Worm (Caenorhabditis elegans) whole organism, mixed stage, embryonic: ENCODE data around the gene cnc-10.

Experiments used
- M03D4.4 ChIP-seq: sonication (generic microtip); optimal IDR thresholded peaks from 2 replicates; lab custom pipeline; 2017; ENCODE audit warnings: mild to moderate bottlenecking, missing genetic modification characterization, missing compliant biosample characterization
- blmp-1 ChIP-seq: fragments of 150-350 bp; optimal IDR thresholded peaks from 2 replicates; lab custom pipeline; 2014; ENCODE audit warnings: missing biosample characterization, missing genetic modification characterization
- ceh-39 ChIP-seq: fragments of 150-350 bp; optimal IDR thresholded peaks from 2 replicates; lab custom pipeline; 2014; ENCODE audit warnings: missing biosample characterization, missing genetic modification characterization
- ceh-83 ChIP-seq: fragments of 200-800 bp; sonication (Bioruptor generic); optimal IDR thresholded peaks from 2 replicates; lab custom pipeline; 2018; ENCODE audit warnings: mild to moderate bottlenecking, missing genetic modification characterization, missing compliant biosample characterization
- cnd-1 ChIP-seq: fragments of 200-800 bp; sonication (Bioruptor generic); optimal IDR thresholded peaks from 2 replicates; lab custom pipeline; 2018; ENCODE audit warnings: mild to moderate bottlenecking, missing genetic modification characterization, missing compliant biosample characterization
- drap-1 ChIP-seq: fragments of 200-800 bp; sonication (Bioruptor generic); optimal IDR thresholded peaks from 3 replicates; lab custom pipeline; 2018; ENCODE audit warnings: mild to moderate bottlenecking, missing genetic modification characterization, missing compliant biosample characterization
- elt-1 ChIP-seq: sonication (generic microtip); optimal IDR thresholded peaks from 2 replicates; lab custom pipeline; 2017; ENCODE audit warnings: missing genetic modification characterization, mild to moderate bottlenecking, missing compliant biosample characterization, antibody characterized with exemption, moderate library complexity, borderline replicate concordance; ENCODE audit not compliant: insufficient read depth
- flh-1 ChIP-seq: fragments of 200-800 bp; sonication (Bioruptor generic); optimal IDR thresholded peaks from 2 replicates; lab custom pipeline; 2018; ENCODE audit warnings: mild to moderate bottlenecking, missing genetic modification characterization, moderate library complexity, missing compliant biosample characterization
- ham-2 ChIP-seq: fragments of 200-800 bp; sonication (Bioruptor generic); optimal IDR thresholded peaks from 2 replicates; lab custom pipeline; 2018; ENCODE audit warnings: mild to moderate bottlenecking, missing genetic modification characterization, missing compliant biosample characterization
- hlh-1 ChIP-seq: fragments of 150-350 bp; optimal IDR thresholded peaks from 2 replicates; lab custom pipeline; 2014; ENCODE audit warnings: missing biosample characterization, missing genetic modification reagents, missing genetic modification characterization
- lin-13 ChIP-seq: fragments of 150-350 bp; optimal IDR thresholded peaks from 2 replicates; lab custom pipeline; 2014; ENCODE audit warnings: missing biosample characterization, missing genetic modification characterization
- lin-32 ChIP-seq: fragments of 200-800 bp; sonication (Bioruptor generic); optimal IDR thresholded peaks from 2 replicates; lab custom pipeline; 2018; ENCODE audit warnings: mild to moderate bottlenecking, missing genetic modification characterization, missing compliant biosample characterization
- lsy-2 ChIP-seq: fragments of 150-350 bp; optimal IDR thresholded peaks from 2 replicates; lab custom pipeline; 2014; ENCODE audit warnings: missing biosample characterization, missing genetic modification characterization
- mab-5 ChIP-seq: fragments of 150-350 bp; optimal IDR thresholded peaks from 2 replicates; lab custom pipeline; 2014; ENCODE audit warnings: missing biosample characterization, missing genetic modification characterization
- mep-1 ChIP-seq: fragments of 150-350 bp; optimal IDR thresholded peaks from 2 replicates; lab custom pipeline; 2017; ENCODE audit warnings: missing biosample characterization, missing genetic modification reagents, missing genetic modification characterization, inconsistent platforms
- mls-2 ChIP-seq: sonication (generic microtip); optimal IDR thresholded peaks from 2 replicates; lab custom pipeline; 2016; ENCODE audit warnings: mild to moderate bottlenecking, missing genetic modification characterization, moderate library complexity, missing compliant biosample characterization
- nhr-12 ChIP-seq: fragments of 150-350 bp; optimal IDR thresholded peaks from 2 replicates; lab custom pipeline; 2014; ENCODE audit warnings: missing biosample characterization, missing genetic modification characterization
- nhr-2 ChIP-seq: fragments of 150-350 bp; optimal IDR thresholded peaks from 2 replicates; lab custom pipeline; 2014; ENCODE audit warnings: missing biosample characterization, missing genetic modification characterization
- nhr-237 ChIP-seq: fragments of 150-350 bp; optimal IDR thresholded peaks from 2 replicates; lab custom pipeline; 2014; ENCODE audit warnings: missing biosample characterization, missing genetic modification characterization
- nhr-76 ChIP-seq: sonication (generic microtip); optimal IDR thresholded peaks from 2 replicates; lab custom pipeline; 2017; ENCODE audit warnings: missing biosample characterization, missing genetic modification characterization
- sem-2 ChIP-seq: fragments of 200-800 bp; sonication (Bioruptor generic); optimal IDR thresholded peaks from 2 replicates; lab custom pipeline; 2018; ENCODE audit warnings: mild to moderate bottlenecking, missing genetic modification characterization, missing compliant biosample characterization
- snpc-4 ChIP-seq: fragments of 150-350 bp; optimal IDR thresholded peaks from 2 replicates; lab custom pipeline; 2014; ENCODE audit warnings: missing biosample characterization, missing genetic modification characterization
- sptf-1 ChIP-seq: sonication (generic microtip); optimal IDR thresholded peaks from 2 replicates; lab custom pipeline; 2017; ENCODE audit warnings: mild to moderate bottlenecking, missing genetic modification characterization, moderate library complexity, missing compliant biosample characterization
- tbx-8 ChIP-seq: fragments of 200-800 bp; sonication (Bioruptor generic); optimal IDR thresholded peaks from 2 replicates; lab custom pipeline; 2018; ENCODE audit warnings: mild to moderate bottlenecking, missing genetic modification characterization, moderate library complexity, missing compliant biosample characterization
- unc-120 ChIP-seq: sonication (generic microtip); optimal IDR thresholded peaks from 2 replicates; lab custom pipeline; 2017; ENCODE audit warnings: missing genetic modification characterization, missing compliant biosample characterization; ENCODE audit not compliant: poor library complexity, severe bottlenecking
- unc-62 ChIP-seq: fragments of 150-350 bp; optimal IDR thresholded peaks from 2 replicates; lab custom pipeline; 2014; ENCODE audit warnings: missing biosample characterization, missing genetic modification reagents, missing genetic modification characterization
- zip-8 ChIP-seq: fragments of 150-350 bp; optimal IDR thresholded peaks from 2 replicates; lab custom pipeline; 2014; ENCODE audit warnings: missing biosample characterization, missing genetic modification characterization
- ztf-11 ChIP-seq: fragments of 150-350 bp; optimal IDR thresholded peaks from 2 replicates; lab custom pipeline; 2014; ENCODE audit warnings: missing biosample characterization, missing genetic modification characterization

Gene cnc-10

DNA sequence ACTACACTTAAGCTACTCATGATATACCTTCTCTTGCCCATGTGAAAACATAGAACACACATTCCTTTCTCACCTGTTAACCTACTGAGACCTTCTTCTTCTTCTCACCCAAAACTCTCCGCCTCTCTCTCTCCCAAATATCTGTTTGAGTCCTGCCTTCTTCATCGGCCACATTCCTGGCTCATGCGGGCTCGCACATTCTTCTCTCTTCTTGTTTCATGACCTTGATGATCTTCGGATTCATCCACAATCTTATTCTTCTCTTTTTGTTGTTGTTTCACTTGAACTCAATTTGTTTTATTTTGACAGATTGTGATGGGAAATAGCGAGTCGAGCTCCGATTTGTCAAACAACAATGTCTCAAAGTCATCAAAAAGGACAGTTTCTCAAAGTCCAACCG lies 11.1 kb upstream of the cnc-10 start, which contains the start of gene T19C4.5:
T19C4.5 (plus strand) TSS at position 308 of the 400 bp plus-strand sequence.
- no peak for TF ChIP-seq snpc-4
- no peak for TF ChIP-seq blmp-1
- no peak for TF ChIP-seq hlh-1 (tag; lab: Kevin White, UChicago)
- TF ChIP-seq lin-13 (tag; lab: Kevin White, UChicago), result no peak
- no peak for TF ChIP-seq tbx-8 (GFP tag; lab: Kevin White, UChicago)
- TF ChIP-seq unc-62 (GFP tag; lab: Kevin White, UChicago), result no peak
- TF ChIP-seq mep-1 (tag; lab: Kevin White, UChicago), result no peak
- TF ChIP-seq mls-2, result no peak
- no peak for TF ChIP-seq elt-1
- no peak for TF ChIP-seq lsy-2
- TF ChIP-seq sptf-1 (tag; lab: Kevin White, UChicago), result no peak
- no peak for TF ChIP-seq nhr-237 (tag; lab: Kevin White, UChicago)
- TF ChIP-seq unc-120 (tag; lab: Kevin White, UChicago), result no peak
- no peak for TF ChIP-seq M03D4.4 (tag; lab: Kevin White, UChicago)
- no peak for TF ChIP-seq nhr-2
- TF ChIP-seq flh-1 (GFP tag; lab: Kevin White, UChicago), result no peak
- TF ChIP-seq zip-8 (tag; lab: Kevin White, UChicago), result no peak

DNA sequence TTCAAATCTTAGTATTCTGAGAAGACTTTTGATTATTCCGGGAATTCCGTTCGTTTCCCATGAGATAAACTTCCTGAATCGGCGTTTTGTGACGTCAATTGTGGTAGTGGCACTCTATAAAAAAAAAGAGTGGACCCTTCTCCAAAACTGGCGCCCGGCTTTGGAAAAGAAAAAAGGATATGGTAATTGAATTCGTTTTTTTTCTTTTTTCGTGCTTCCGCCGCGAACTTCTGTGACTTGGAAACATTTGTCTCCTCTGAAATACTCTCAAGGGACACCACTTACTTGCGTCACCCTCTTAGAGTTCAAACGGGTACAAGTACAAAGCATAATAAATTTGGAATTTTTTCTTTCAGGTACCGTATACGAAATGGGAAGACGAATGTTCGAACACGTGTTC lies 10.4 kb upstream of the cnc-10 start:
- TF ChIP-seq drap-1 (GFP tag; lab: Kevin White, UChicago), result no peak

DNA sequence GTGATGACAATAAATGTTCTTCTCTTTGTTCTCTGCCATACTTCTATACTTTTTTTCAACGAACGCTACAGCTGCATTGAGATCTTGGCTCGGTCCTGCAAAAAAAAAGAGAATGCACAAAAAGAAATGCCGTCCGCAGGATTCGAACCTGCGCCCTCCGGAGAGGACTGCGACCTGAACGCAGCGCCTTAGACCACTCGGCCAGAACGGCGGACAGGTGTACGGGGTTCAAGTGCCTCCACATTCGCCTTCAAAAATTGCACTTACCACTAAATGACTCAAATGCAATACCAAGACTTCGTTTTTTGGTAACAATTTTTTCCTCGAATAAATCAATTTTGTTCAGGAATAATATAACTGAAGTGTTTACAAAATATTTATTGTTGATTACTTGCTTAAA lies 8.4 kb upstream of the cnc-10 start:
- no peak for TF ChIP-seq unc-120 (tag; lab: Kevin White, UChicago)
- TF ChIP-seq ceh-83 (GFP tag; lab: Kevin White, UChicago), result peak; percentile 55

DNA sequence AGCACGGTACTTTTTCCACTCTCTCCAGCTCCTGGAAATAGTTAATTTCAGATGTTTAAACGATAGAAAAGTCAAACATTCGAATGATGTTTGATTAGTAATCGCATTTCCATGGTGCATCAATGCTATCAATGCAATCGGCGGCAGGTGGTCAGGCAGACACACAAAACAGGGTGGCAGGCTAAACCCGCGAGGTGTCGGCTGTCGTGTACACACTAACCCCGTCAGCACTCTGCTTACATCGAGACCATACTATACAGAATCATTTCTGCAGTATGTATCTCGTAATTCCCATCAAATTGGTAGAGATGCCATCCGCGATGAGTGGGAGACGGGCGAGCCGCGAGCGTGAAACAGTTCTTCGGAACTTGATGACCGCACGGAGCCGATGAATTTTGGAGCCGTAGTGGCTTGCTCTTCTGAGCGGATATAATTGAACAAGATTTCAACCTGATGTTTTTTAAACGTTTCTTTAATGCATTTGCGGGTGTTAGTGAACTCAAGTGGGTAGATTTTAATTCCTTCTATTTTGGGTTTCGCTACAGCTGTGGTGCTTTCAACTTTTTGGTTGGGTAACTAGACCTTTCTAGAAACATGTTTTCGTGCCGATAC lies 6.2 kb upstream of the cnc-10 start:
- peak; percentile 2 for TF ChIP-seq sem-2 (GFP tag; lab: Kevin White, UChicago)

DNA sequence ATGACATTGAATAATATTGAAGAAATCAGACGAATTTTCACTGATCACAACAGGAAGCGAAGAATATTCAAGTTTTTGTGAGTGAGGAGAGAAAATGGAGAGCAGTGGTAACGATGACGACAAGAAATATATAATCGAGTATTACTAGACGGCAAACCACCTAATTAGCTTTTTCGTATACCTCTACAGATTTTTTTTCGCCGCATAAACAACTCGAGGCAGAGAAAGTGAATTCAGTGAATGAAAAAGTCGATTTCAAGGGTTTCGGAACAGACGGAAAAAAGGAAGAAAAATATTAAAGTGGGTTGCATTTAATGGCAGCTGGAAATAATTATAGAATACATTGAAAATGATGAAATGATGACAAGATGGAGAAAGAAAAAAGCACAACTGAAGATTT lies 5.4 kb upstream of the cnc-10 start, which contains the start of gene gpa-1:
gpa-1 (minus strand) TSS at position 101 of the 400 bp plus-strand sequence.
- no peak for TF ChIP-seq sptf-1 (tag; lab: Kevin White, UChicago)
- TF ChIP-seq M03D4.4 (tag; lab: Kevin White, UChicago), result no peak
- TF ChIP-seq cnd-1 (tag; lab: Kevin White, UChicago), result no peak
- TF ChIP-seq nhr-76, result no peak
- no peak for TF ChIP-seq flh-1 (GFP tag; lab: Kevin White, UChicago)
- no peak for TF ChIP-seq mls-2
- no peak for TF ChIP-seq ceh-39 (tag; lab: Kevin White, UChicago)

DNA sequence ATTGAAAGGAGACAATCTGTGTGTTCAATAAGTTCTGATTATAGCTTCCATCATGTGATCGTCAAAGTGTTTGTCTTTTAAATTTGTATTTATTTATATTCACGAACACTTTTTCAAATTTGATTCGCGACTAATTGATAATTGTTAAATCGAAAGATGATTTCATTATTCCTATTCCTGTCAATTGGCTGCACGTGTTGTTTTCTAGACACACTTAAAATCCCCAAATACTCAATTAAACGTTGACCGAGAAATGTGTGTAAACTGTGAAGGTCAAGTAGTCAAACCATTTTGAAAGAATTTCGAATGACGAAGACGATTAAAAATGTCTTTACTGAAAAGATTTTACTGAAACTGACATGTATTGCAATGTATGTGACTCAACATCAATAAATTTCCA lies 2.1 kb upstream of the cnc-10 start:
- no peak for TF ChIP-seq ztf-11 (tag; lab: Kevin White, UChicago)
- no peak for TF ChIP-seq unc-62 (GFP tag; lab: Kevin White, UChicago)
- no peak for TF ChIP-seq lin-32 (GFP tag; lab: Kevin White, UChicago)
- TF ChIP-seq mls-2, result no peak
- no peak for TF ChIP-seq mab-5
- TF ChIP-seq snpc-4, result no peak
- TF ChIP-seq ham-2 (GFP tag; lab: Kevin White, UChicago), result no peak
- no peak for TF ChIP-seq cnd-1 (tag; lab: Kevin White, UChicago)
- TF ChIP-seq ceh-83 (GFP tag; lab: Kevin White, UChicago), result no peak

DNA sequence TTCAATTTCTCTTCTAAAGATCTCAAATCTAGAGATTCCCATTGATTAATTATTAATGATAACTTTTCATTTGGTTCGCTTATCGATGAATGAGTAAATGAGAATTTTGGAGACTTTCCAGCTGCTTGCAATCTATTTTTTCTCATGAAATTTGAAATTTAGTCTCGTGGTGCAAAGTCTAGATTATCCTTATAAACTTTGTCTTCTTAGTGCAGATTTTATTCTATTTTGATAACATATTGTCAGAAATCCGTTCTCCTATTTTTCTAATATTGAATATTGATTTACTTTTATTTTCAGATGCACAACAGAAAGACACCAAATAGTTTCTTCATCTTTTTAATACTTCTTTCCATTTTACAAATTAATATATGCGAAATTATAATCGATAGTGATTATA lies 8.0 kb downstream of the cnc-10 start, which contains the start of gene lgc-49:
lgc-49 (plus strand) TSS at position 301 of the 400 bp plus-strand sequence.
- TF ChIP-seq nhr-12 (tag; lab: Kevin White, UChicago) (no peak), sptf-1 (tag; lab: Kevin White, UChicago) (no peak)
